Fruit fly (Drosophila melanogaster) whole organism, embryonic: ENCODE data around the gene Nepl13.

Experiments used
- Aef1 ChIP-seq: fragments of 200-800 bp; sonication (Bioruptor generic); IDR thresholded peaks from 3 replicates; pipeline ENCODE4 v1.3.6; 2022; ENCODE audit warnings: missing biosample characterization, missing genetic modification characterization
- Atf6 ChIP-seq: fragments of 200-800 bp; sonication (Bioruptor generic); IDR thresholded peaks from 2 replicates; pipeline ENCODE4 v1.3.6; 2022; ENCODE audit warnings: missing biosample characterization, missing genetic modification characterization
- BEAF-32 ChIP-seq: fragments of 200-800 bp; sonication (Bioruptor generic); optimal IDR thresholded peaks from 3 replicates; lab custom pipeline; 2017; ENCODE audit warnings: missing biosample characterization, missing genetic modification characterization, mild to moderate bottlenecking, moderate library complexity, missing genetic modification reagents
- Blimp-1 ChIP-seq: fragments of 200-800 bp; sonication (Bioruptor generic); optimal IDR thresholded peaks from 3 replicates; lab custom pipeline; 2018; ENCODE audit warnings: missing biosample characterization, missing genetic modification characterization, mild to moderate bottlenecking, moderate library complexity, missing genetic modification reagents
- BtbVII ChIP-seq: fragments of 200-800 bp; sonication (Bioruptor generic); optimal IDR thresholded peaks from 3 replicates; lab custom pipeline; 2017; ENCODE audit warnings: missing biosample characterization, mild to moderate bottlenecking, missing genetic modification characterization
- CG10366 ChIP-seq: fragments of 200-800 bp; sonication (Bioruptor generic); IDR thresholded peaks from 2 replicates; pipeline ENCODE4 v1.3.6; 2022; ENCODE audit warnings: missing biosample characterization, missing genetic modification characterization
- CG10431 ChIP-seq: fragments of 200-800 bp; sonication (Bioruptor generic); optimal IDR thresholded peaks from 3 replicates; lab custom pipeline; 2018; ENCODE audit warnings: missing biosample characterization, mild to moderate bottlenecking, missing genetic modification characterization
- CG10543 ChIP-seq: fragments of 200-800 bp; sonication (Bioruptor generic); optimal IDR thresholded peaks from 3 replicates; lab custom pipeline; 2017; ENCODE audit warnings: missing biosample characterization, mild to moderate bottlenecking, missing genetic modification characterization, moderate library complexity
- CG12071 ChIP-seq: fragments of 200-800 bp; sonication (Bioruptor generic); optimal IDR thresholded peaks from 3 replicates; lab custom pipeline; 2018; ENCODE audit warnings: missing biosample characterization, mild to moderate bottlenecking, missing genetic modification characterization
- CG13775 ChIP-seq: fragments of 200-800 bp; sonication (Bioruptor generic); optimal IDR thresholded peaks from 3 replicates; lab custom pipeline; 2017; ENCODE audit warnings: missing biosample characterization, mild to moderate bottlenecking, missing genetic modification characterization
- CG14860 ChIP-seq: fragments of 200-800 bp; sonication (Bioruptor generic); IDR thresholded peaks from 3 replicates; pipeline ENCODE4 v1.3.6; 2022; ENCODE audit warnings: missing biosample characterization, missing genetic modification characterization; ENCODE audit not compliant: partially characterized antibody
- CG15073 ChIP-seq: fragments of 200-800 bp; sonication (Bioruptor generic); optimal IDR thresholded peaks from 2 replicates; lab custom pipeline; 2016; ENCODE audit warnings: missing biosample characterization, missing genetic modification characterization
- CG17612 ChIP-seq: fragments of 200-800 bp; sonication (Bioruptor generic); IDR thresholded peaks from 2 replicates; pipeline ENCODE4 v1.3.6; 2022; ENCODE audit warnings: missing biosample characterization, missing genetic modification characterization
- CG18011 ChIP-seq: fragments of 200-800 bp; sonication (Bioruptor generic); optimal IDR thresholded peaks from 2 replicates; lab custom pipeline; 2017; ENCODE audit warnings: missing biosample characterization, missing genetic modification characterization, mild to moderate bottlenecking, moderate library complexity, missing genotype
- CG33557 ChIP-seq: fragments of 200-800 bp; sonication (Bioruptor generic); optimal IDR thresholded peaks from 2 replicates; lab custom pipeline; 2019; ENCODE audit warnings: missing biosample characterization, mild to moderate bottlenecking, missing genetic modification characterization, moderate library complexity
- CG4424 ChIP-seq: fragments of 200-800 bp; sonication (Bioruptor generic); optimal IDR thresholded peaks from 3 replicates; lab custom pipeline; 2016; ENCODE audit warnings: missing biosample characterization, missing genetic modification characterization
- CG4617 ChIP-seq: fragments of 200-800 bp; sonication (Bioruptor generic); optimal IDR thresholded peaks from 3 replicates; lab custom pipeline; 2016; ENCODE audit warnings: missing biosample characterization, missing genetic modification characterization, borderline replicate concordance
- CG6654 ChIP-seq: fragments of 200-800 bp; sonication (Bioruptor generic); optimal IDR thresholded peaks from 2 replicates; lab custom pipeline; 2017; ENCODE audit warnings: missing biosample characterization, mild to moderate bottlenecking, missing genetic modification characterization
- CG7357 ChIP-seq: fragments of 200-800 bp; sonication (Bioruptor generic); IDR thresholded peaks from 3 replicates; pipeline ENCODE4 v1.3.6; 2022; ENCODE audit warnings: missing biosample characterization, missing genetic modification characterization
- CG8290 ChIP-seq, 3 experiments: fragments of 200-800 bp; sonication (Bioruptor generic); optimal IDR thresholded peaks; 2 replicates each; lab custom pipeline; 2016 to 2019; ENCODE audit warnings: missing biosample characterization in 3 of 3, missing genetic modification characterization in 3 of 3, mild to moderate bottlenecking in 2 of 3, moderate library complexity in 1 of 3
- CG8388 ChIP-seq: fragments of 200-800 bp; sonication (Bioruptor generic); optimal IDR thresholded peaks from 2 replicates; lab custom pipeline; 2019; ENCODE audit warnings: missing biosample characterization, mild to moderate bottlenecking, missing genetic modification characterization, moderate library complexity
- CG9797 ChIP-seq: fragments of 200-800 bp; sonication (Bioruptor generic); optimal IDR thresholded peaks from 3 replicates; lab custom pipeline; 2018; ENCODE audit warnings: missing biosample characterization, mild to moderate bottlenecking, missing genetic modification characterization
- Camta ChIP-seq: fragments of 200-800 bp; sonication (Bioruptor generic); optimal IDR thresholded peaks from 2 replicates; lab custom pipeline; 2016; ENCODE audit warnings: missing biosample characterization, missing genetic modification characterization
- Chrac-16 ChIP-seq: fragments of 200-800 bp; sonication (Bioruptor generic); optimal IDR thresholded peaks from 3 replicates; lab custom pipeline; 2016; ENCODE audit warnings: missing biosample characterization, missing genetic modification characterization
- Elba2 ChIP-seq: fragments of 200-800 bp; sonication (Bioruptor generic); optimal IDR thresholded peaks from 3 replicates; lab custom pipeline; 2016; ENCODE audit warnings: missing biosample characterization, missing genetic modification characterization
- Ets65A ChIP-seq: fragments of 200-800 bp; sonication (Bioruptor generic); peaks from one replicate; lab custom pipeline; 2016; ENCODE audit warnings: missing biosample characterization, missing genetic modification characterization
- Hr51 ChIP-seq, 2 experiments: fragments of 200-800 bp; sonication (Bioruptor generic); optimal IDR thresholded peaks; 2 replicates in 1 of 2; 3 replicates in 1 of 2; lab custom pipeline; 2016 to 2018; ENCODE audit warnings: missing biosample characterization in 2 of 2, missing genetic modification characterization in 2 of 2, mild to moderate bottlenecking in 1 of 2, moderate library complexity in 1 of 2
- Med ChIP-seq: fragments of 200-800 bp; sonication (Bioruptor generic); peaks from one replicate; lab custom pipeline; 2016; ENCODE audit warnings: missing biosample characterization, missing genetic modification characterization, mild to moderate bottlenecking, inconsistent platforms, moderate library complexity
- NFAT ChIP-seq: fragments of 200-800 bp; sonication (Bioruptor generic); IDR thresholded peaks from 2 replicates; pipeline ENCODE4 v1.3.6; 2022; ENCODE audit warnings: missing biosample characterization, missing genetic modification characterization
- Nf-YC ChIP-seq: fragments of 200-800 bp; optimal IDR thresholded peaks from 3 replicates; lab custom pipeline; 2019; ENCODE audit warnings: missing biosample characterization, mild to moderate bottlenecking, missing genetic modification characterization, moderate library complexity
- Oli ChIP-seq: fragments of 200-800 bp; sonication (Bioruptor generic); optimal IDR thresholded peaks from 2 replicates; lab custom pipeline; 2018; ENCODE audit warnings: missing biosample characterization, mild to moderate bottlenecking, missing genetic modification characterization, moderate library complexity
- Opbp ChIP-seq: fragments of 200-800 bp; sonication (Bioruptor generic); IDR thresholded peaks from 3 replicates; pipeline ENCODE4 v1.3.6; 2022; ENCODE audit warnings: missing biosample characterization, missing genetic modification characterization; ENCODE audit not compliant: partially characterized antibody
- Optix ChIP-seq: fragments of 200-800 bp; sonication (Bioruptor generic); IDR thresholded peaks from 3 replicates; pipeline ENCODE4 v1.3.6; 2022; ENCODE audit warnings: missing biosample characterization, missing genetic modification characterization
- Spps ChIP-seq: fragments of 200-800 bp; sonication (Bioruptor generic); optimal IDR thresholded peaks from 2 replicates; lab custom pipeline; 2018; ENCODE audit warnings: missing biosample characterization, mild to moderate bottlenecking, missing genetic modification characterization
- chinmo ChIP-seq: fragments of 200-800 bp; sonication (Bioruptor generic); IDR thresholded peaks from 4 replicates; pipeline ENCODE4 v1.3.6; 2022; ENCODE audit warnings: missing biosample characterization, missing genetic modification characterization; ENCODE audit not compliant: partially characterized antibody
- dan ChIP-seq: fragments of 200-800 bp; sonication (Bioruptor generic); IDR thresholded peaks from 2 replicates; pipeline ENCODE4 v1.3.6; 2022; ENCODE audit warnings: missing biosample characterization, missing genetic modification characterization
- disco-r ChIP-seq: fragments of 200-800 bp; sonication (Bioruptor generic); optimal IDR thresholded peaks from 2 replicates; lab custom pipeline; 2016; ENCODE audit warnings: missing biosample characterization, missing genetic modification characterization
- fd96Cb ChIP-seq: fragments of 200-800 bp; sonication (Bioruptor generic); optimal IDR thresholded peaks from 2 replicates; lab custom pipeline; 2018; ENCODE audit warnings: missing biosample characterization, mild to moderate bottlenecking, missing genetic modification characterization, moderate library complexity
- gsb-n ChIP-seq: fragments of 200-800 bp; sonication (Bioruptor generic); optimal IDR thresholded peaks from 3 replicates; lab custom pipeline; 2018; ENCODE audit warnings: missing biosample characterization, mild to moderate bottlenecking, missing genetic modification characterization
- hkb ChIP-seq, 2 experiments: fragments of 200-800 bp in 1 of 2; fragments of >200 bp in 1 of 2; sonication (Bioruptor generic) in 1 of 2; IDR thresholded peaks in 1 of 2; optimal IDR thresholded peaks in 1 of 2; 2 replicates each; pipeline versions ENCODE4 v1.3.6 to Lab custom; 2017 to 2022; ENCODE audit warnings: missing biosample characterization in 1 of 2, missing genetic modification characterization in 1 of 2
- hth ChIP-seq: fragments of >200 bp; optimal IDR thresholded peaks from 2 replicates; lab custom pipeline; 2017; ENCODE audit warnings: inconsistent platforms
- inv ChIP-seq: fragments of 200-800 bp; sonication (Bioruptor generic); IDR thresholded peaks from 2 replicates; pipeline ENCODE4 v1.3.6; 2022; ENCODE audit warnings: missing biosample characterization, missing genetic modification characterization; ENCODE audit not compliant: partially characterized antibody
- jigr1 ChIP-seq: fragments of 200-800 bp; sonication (Bioruptor generic); IDR thresholded peaks from 3 replicates; pipeline ENCODE4 v1.3.6; 2022; ENCODE audit warnings: missing biosample characterization, missing genetic modification characterization
- oc ChIP-seq: fragments of 200-800 bp; sonication (Bioruptor generic); optimal IDR thresholded peaks from 2 replicates; lab custom pipeline; 2018; ENCODE audit warnings: missing biosample characterization, mild to moderate bottlenecking, missing genetic modification characterization, moderate library complexity
- sima ChIP-seq: fragments of 200-800 bp; sonication (Bioruptor generic); optimal IDR thresholded peaks from 2 replicates; lab custom pipeline; 2016; ENCODE audit warnings: missing biosample characterization, missing genetic modification characterization
- sug ChIP-seq: fragments of 200-800 bp; optimal IDR thresholded peaks from 2 replicates; lab custom pipeline; 2019; ENCODE audit warnings: missing biosample characterization, mild to moderate bottlenecking, missing genetic modification characterization, moderate library complexity
- ttk ChIP-seq: fragments of 200-800 bp; sonication (Bioruptor generic); IDR thresholded peaks from 2 replicates; pipeline ENCODE4 v2.1.2; 2022; ENCODE audit warnings: missing biosample characterization, missing genetic modification characterization

Gene Nepl13

dm6 chr3R:22724149-22724973 is 36.5 kb downstream of the Nepl13 start, which contains the start of gene Irp-1A (continued):
- TF ChIP-seq sug (peak; percentile 100), CG33557 (GFP tag; lab: Kevin White, UChicago) (peak; percentile 66), disco-r (GFP tag; lab: Kevin White, UChicago) (no peak), CG10543 (GFP tag; lab: Kevin White, UChicago) (peak; percentile 42), Ets65A (GFP tag; lab: Kevin White, UChicago) (no peak), Oli (tag; lab: Kevin White, UChicago) (peak; percentile 58), Opbp (GFP tag; lab: Robert Waterston, UW) (peak; percentile 85), CG8290 (GFP tag; optimal IDR thresholded peaks at IDR 0.05; lab: Kevin White, UChicago) (peak; percentile 61), CG8290 (tag; optimal IDR thresholded peaks at IDR 0.05; lab: Kevin White, UChicago) (peak in 1 of 2 experiments; percentile 83), CG4424 (GFP tag; lab: Kevin White, UChicago) (peak; percentile 74), dan (GFP tag; lab: Robert Waterston, UW) (no peak), Atf6 (peak; percentile 83), CG17612 (GFP tag; lab: Robert Waterston, UW) (0 out of 2 replicates have a peak, but pooled peaks have one; percentile 22), Nf-YC (peak; percentile 63), Hr51 (GFP tag; optimal IDR thresholded peaks at IDR 0.05; lab: Kevin White, UChicago) (peak; percentile 28 to 87), CG9797 (GFP tag; lab: Kevin White, UChicago) (no peak), ttk (GFP tag; lab: Robert Waterston, UW) (peak; percentile 74), BEAF-32 (GFP tag; lab: Kevin White, UChicago) (peak; percentile 83), CG12071 (GFP tag; lab: Kevin White, UChicago) (no peak), chinmo (peak; percentile 89; the same call in 3 of the 4 replicates), hkb (optimal IDR thresholded peaks at IDR 0.05; lab: Kevin White, UChicago) (no peak), hkb (GFP tag; IDR thresholded peaks at IDR 0.05; lab: Robert Waterston, UW) (peak; percentile 77), oc (tag; lab: Kevin White, UChicago) (peak; percentile 78), Aef1 (GFP tag; lab: Robert Waterston, UW) (peak; percentile 56; the same call in 1 of the 3 replicates), gsb-n (tag; lab: Kevin White, UChicago) (peak; percentile 79), hth (no peak), CG7357 (GFP tag; lab: Robert Waterston, UW) (no peak), Med (peak; percentile 82), Blimp-1 (peak; percentile 84), CG13775 (GFP tag; lab: Kevin White, UChicago) (peak; percentile 69), Elba2 (GFP tag; lab: Kevin White, UChicago) (no peak), NFAT (peak; percentile 64; the same call in 1 of the 2 replicates), CG14860 (GFP tag; lab: Robert Waterston, UW) (peak; percentile 56; the same call in 2 of the 3 replicates), fd96Cb (tag; lab: Kevin White, UChicago) (peak; percentile 69), CG18011 (GFP tag; lab: Kevin White, UChicago) (peak; percentile 16), jigr1 (GFP tag; lab: Robert Waterston, UW) (no peak), Optix (GFP tag; lab: Robert Waterston, UW) (no peak), CG10431 (GFP tag; lab: Kevin White, UChicago) (peak; percentile 7), BtbVII (peak; percentile 30), Camta (peak; percentile 22), CG10366 (GFP tag; lab: Robert Waterston, UW) (peak; percentile 65), sima (GFP tag; lab: Kevin White, UChicago) (no peak), Spps (tag; lab: Kevin White, UChicago) (peak; percentile 62), CG8388 (GFP tag; lab: Kevin White, UChicago) (peak; percentile 76), Chrac-16 (GFP tag; lab: Kevin White, UChicago) (peak; percentile 57), inv (GFP tag; lab: Robert Waterston, UW) (peak; percentile 72), CG6654 (GFP tag; lab: Kevin White, UChicago) (no peak), CG15073 (GFP tag; lab: Kevin White, UChicago) (no peak), CG4617 (GFP tag; lab: Kevin White, UChicago) (peak; percentile 76)
